Fruit fly (Drosophila melanogaster): ENCODE data around the gene Fbw5.
A peak's percentile ranks its signal among the peaks of the same experiment; 100 is the strongest.

DNA sequence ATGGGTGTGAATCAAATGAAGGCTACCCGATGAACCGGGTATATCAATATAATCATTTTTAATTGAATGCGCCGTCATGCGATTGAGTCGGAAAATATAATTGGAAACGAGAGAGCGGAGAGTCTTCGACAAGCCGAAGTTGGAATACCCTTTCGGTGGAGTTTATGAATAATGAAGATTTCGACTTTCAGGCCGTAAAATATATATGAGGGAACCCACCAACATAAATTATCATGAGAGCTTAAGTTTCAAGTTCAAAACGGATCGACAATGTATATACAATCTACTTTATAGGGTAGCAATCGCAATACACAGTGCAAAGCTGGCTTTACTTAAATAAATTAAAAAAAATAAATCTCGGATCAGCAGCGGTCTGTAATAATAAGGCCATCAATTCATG, 33.9 kb downstream of the Fbw5 start:
- no peak for TF ChIP-seq CG32121 (GFP tag; IDR thresholded peaks at IDR 0.05)
- TF ChIP-seq CG12605 (GFP tag; IDR thresholded peaks at IDR 0.05), result no peak
- TF ChIP-seq EcR (GFP tag; optimal IDR thresholded peaks at IDR 0.05), result peak; percentile 40
- TF ChIP-seq CG15710 (tag; optimal IDR thresholded peaks at IDR 0.05), result peak; percentile 56
- no peak for TF ChIP-seq CG14655 (GFP tag; optimal IDR thresholded peaks at IDR 0.05)
- TF ChIP-seq Ets98B (GFP tag; IDR thresholded peaks at IDR 0.05), result peak; percentile 69

All from whole organism, pupa.